Worm (Caenorhabditis elegans) whole organism, L4 larva: Measurements from ENCODE around the gene riok-3.

ENCODE experiments used
- D1046.2 ChIP-seq: fragments of 200-800 bp; sonication (Bioruptor generic); IDR thresholded peaks from 2 replicates; pipeline ENCODE4 v1.3.6; 2022; ENCODE audit warnings: missing genetic modification characterization, missing compliant biosample characterization
- F49E8.2 ChIP-seq: sonication (generic microtip); optimal IDR thresholded peaks from 2 replicates; lab custom pipeline; 2016; ENCODE audit warnings: missing compliant biosample characterization, mild to moderate bottlenecking, missing genetic modification characterization, borderline replicate concordance
- T20F7.1 ChIP-seq: fragments of 200-800 bp; sonication (Bioruptor generic); optimal IDR thresholded peaks from 2 replicates; lab custom pipeline; 2018; ENCODE audit warnings: mild to moderate bottlenecking, missing genetic modification characterization, missing compliant biosample characterization
- Y105C5A.15 ChIP-seq: fragments of 200-800 bp; sonication (Bioruptor generic); IDR thresholded peaks from 2 replicates; pipeline ENCODE4 v1.3.6; 2022; ENCODE audit warnings: missing genetic modification characterization, missing compliant biosample characterization
- Y48G9A.11 ChIP-seq: fragments of 200-800 bp; sonication (Bioruptor generic); IDR thresholded peaks from 2 replicates; pipeline ENCODE4 v1.3.6; 2022; ENCODE audit warnings: missing genetic modification reagents, missing genetic modification characterization, missing compliant biosample characterization
- aha-1 ChIP-seq: fragments of 150-350 bp; peaks from one replicate; lab custom pipeline; 2014; ENCODE audit warnings: missing biosample characterization, missing genetic modification characterization
- arid-1 ChIP-seq: fragments of 200-800 bp; sonication (Bioruptor generic); conservative IDR thresholded peaks from 2 replicates; pipeline ENCODE4 v1.3.6; 2022; ENCODE audit warnings: missing genetic modification reagents, missing genetic modification characterization, missing compliant biosample characterization
- attf-4 ChIP-seq: sonication (generic microtip); optimal IDR thresholded peaks from 3 replicates; lab custom pipeline; 2017; ENCODE audit warnings: missing biosample characterization, missing genetic modification characterization
- ces-1 ChIP-seq: fragments of 150-350 bp; sonication (generic microtip); optimal IDR thresholded peaks from 4 replicates; lab custom pipeline; 2014; ENCODE audit warnings: missing biosample characterization, missing genetic modification reagents, missing genetic modification characterization
- daf-16 ChIP-seq, 3 experiments: sonication (generic microtip); optimal IDR thresholded peaks; 2 replicates each; lab custom pipeline; 2016 to 2017; ENCODE audit warnings: missing genetic modification characterization in 3 of 3, missing genetic modification reagents in 3 of 3, mild to moderate bottlenecking in 2 of 3, missing compliant biosample characterization in 2 of 3, missing biosample characterization in 1 of 3, moderate library complexity in 1 of 3
- dmd-6 ChIP-seq: fragments of 200-800 bp; sonication (Bioruptor generic); IDR thresholded peaks from 2 replicates; pipeline ENCODE4 v1.3.6; 2022; ENCODE audit warnings: missing genetic modification reagents, missing genetic modification characterization, missing compliant biosample characterization
- dmd-8 ChIP-seq: fragments of 200-800 bp; sonication (Bioruptor generic); IDR thresholded peaks from 2 replicates; pipeline ENCODE4 v1.3.6; 2022; ENCODE audit warnings: missing genetic modification characterization, missing compliant biosample characterization
- dmd-9 ChIP-seq: fragments of 200-800 bp; sonication (Bioruptor generic); IDR thresholded peaks from 2 replicates; pipeline ENCODE4 v1.3.6; 2022; ENCODE audit warnings: missing genetic modification reagents, missing genetic modification characterization, missing compliant biosample characterization
- dpl-1 ChIP-seq: fragments of 150-350 bp; optimal IDR thresholded peaks from 2 replicates; lab custom pipeline; 2014; ENCODE audit warnings: missing biosample characterization, missing genetic modification reagents, missing genetic modification characterization
- duxl-1 ChIP-seq: sonication (generic microtip); optimal IDR thresholded peaks from 2 replicates; lab custom pipeline; 2016; ENCODE audit warnings: mild to moderate bottlenecking, missing genetic modification characterization, moderate library complexity, missing compliant biosample characterization; ENCODE audit not compliant: poor library complexity
- dve-1 ChIP-seq: sonication (generic microtip); optimal IDR thresholded peaks from 2 replicates; lab custom pipeline; 2017; ENCODE audit warnings: antibody characterized with exemption, mild to moderate bottlenecking, missing genetic modification characterization, missing compliant biosample characterization; ENCODE audit not compliant: insufficient read depth
- egl-43 ChIP-seq: fragments of 200-800 bp; sonication (Bioruptor generic); IDR thresholded peaks from 2 replicates; pipeline ENCODE4 v1.3.6; 2022; ENCODE audit warnings: missing genetic modification reagents, missing genetic modification characterization, missing compliant biosample characterization
- fkh-10 ChIP-seq: fragments of 150-350 bp; optimal IDR thresholded peaks from 2 replicates; lab custom pipeline; 2014; ENCODE audit warnings: missing biosample characterization, missing genetic modification reagents, missing genetic modification characterization
- fos-1 ChIP-seq: fragments of 150-350 bp; optimal IDR thresholded peaks from 2 replicates; lab custom pipeline; 2014; ENCODE audit warnings: missing biosample characterization, missing genetic modification characterization
- hif-1 ChIP-seq, 2 experiments: sonication (generic microtip); optimal IDR thresholded peaks; 2 replicates each; lab custom pipeline; 2016 to 2017; ENCODE audit warnings: missing compliant biosample characterization in 2 of 2, missing genetic modification characterization in 2 of 2, missing genetic modification reagents in 2 of 2, missing genotype in 2 of 2, mild to moderate bottlenecking in 1 of 2
- hlh-30 ChIP-seq: sonication (generic microtip); optimal IDR thresholded peaks from 2 replicates; lab custom pipeline; 2017; ENCODE audit warnings: antibody characterized with exemption, mild to moderate bottlenecking, missing genetic modification characterization, missing compliant biosample characterization; ENCODE audit not compliant: insufficient read depth
- lin-1 ChIP-seq: fragments of 200-800 bp; sonication (Bioruptor generic); IDR thresholded peaks from 2 replicates; pipeline ENCODE4 v1.3.6; 2022; ENCODE audit warnings: missing genetic modification reagents, missing genetic modification characterization, missing compliant biosample characterization
- lin-15B ChIP-seq: fragments of 150-350 bp; sonication (generic microtip); optimal IDR thresholded peaks from 3 replicates; lab custom pipeline; 2014; ENCODE audit warnings: missing biosample characterization, missing genetic modification characterization
- lin-38 ChIP-seq: fragments of 200-800 bp; sonication (Bioruptor generic); IDR thresholded peaks from 2 replicates; pipeline ENCODE4 v1.3.6; 2022; ENCODE audit warnings: missing genetic modification reagents, missing genetic modification characterization, missing compliant biosample characterization
- lin-39 ChIP-seq: fragments of 150-350 bp; optimal IDR thresholded peaks from 2 replicates; lab custom pipeline; 2014; ENCODE audit warnings: missing biosample characterization, missing genetic modification reagents, missing genetic modification characterization
- lsy-2 ChIP-seq, 2 experiments: fragments of 150-350 bp in 1 of 2; sonication (generic microtip) in 1 of 2; optimal IDR thresholded peaks; 2 replicates each; lab custom pipeline; 2014 to 2017; ENCODE audit warnings: missing biosample characterization in 2 of 2, missing genetic modification characterization in 2 of 2
- mdl-1 ChIP-seq, 2 experiments: fragments of 150-350 bp in 1 of 2; sonication (generic microtip) in 1 of 2; optimal IDR thresholded peaks; 2 replicates each; lab custom pipeline; 2014 to 2017; ENCODE audit warnings: missing biosample characterization in 2 of 2, missing genetic modification characterization in 2 of 2
- mxl-3 ChIP-seq: fragments of 200-800 bp; sonication (Bioruptor generic); optimal IDR thresholded peaks from 2 replicates; lab custom pipeline; 2018; ENCODE audit warnings: mild to moderate bottlenecking, missing genetic modification characterization, missing compliant biosample characterization
- nhr-102 ChIP-seq: sonication (generic microtip); optimal IDR thresholded peaks from 2 replicates; lab custom pipeline; 2016; ENCODE audit warnings: mild to moderate bottlenecking, missing genetic modification characterization, moderate library complexity, missing compliant biosample characterization
- nhr-111 ChIP-seq: fragments of 200-800 bp; sonication (Bioruptor generic); optimal IDR thresholded peaks from 2 replicates; lab custom pipeline; 2018; ENCODE audit warnings: mild to moderate bottlenecking, missing genetic modification characterization, missing compliant biosample characterization
- nhr-28 ChIP-seq: fragments of 150-350 bp; optimal IDR thresholded peaks from 2 replicates; lab custom pipeline; 2014; ENCODE audit warnings: missing biosample characterization, missing genetic modification characterization
- nhr-76 ChIP-seq: fragments of 150-350 bp; optimal IDR thresholded peaks from 2 replicates; lab custom pipeline; 2014; ENCODE audit warnings: missing biosample characterization, missing genetic modification characterization
- nhr-77 ChIP-seq: fragments of 150-350 bp; optimal IDR thresholded peaks from 2 replicates; lab custom pipeline; 2014; ENCODE audit warnings: missing biosample characterization, missing genetic modification characterization
- pha-4 ChIP-seq, 2 experiments: fragments of 150-350 bp in 1 of 2; fragments of 200-800 bp in 1 of 2; sonication (Bioruptor generic) in 1 of 2; IDR thresholded peaks in 1 of 2; optimal IDR thresholded peaks in 1 of 2; 2 replicates each; pipeline versions ENCODE4 v1.3.6 to Lab custom; 2014 to 2022; ENCODE audit warnings: missing genetic modification characterization in 2 of 2, missing genetic modification reagents in 2 of 2, missing biosample characterization in 1 of 2, missing compliant biosample characterization in 1 of 2
- pqm-1 ChIP-seq: sonication (generic microtip); optimal IDR thresholded peaks from 2 replicates; lab custom pipeline; 2017; ENCODE audit warnings: missing biosample characterization, missing genetic modification characterization
- sdz-12 ChIP-seq: fragments of 200-800 bp; sonication (Bioruptor generic); optimal IDR thresholded peaks from 2 replicates; lab custom pipeline; 2018; ENCODE audit warnings: mild to moderate bottlenecking, missing genetic modification characterization, missing compliant biosample characterization
- snpc-1.2 ChIP-seq: fragments of 200-800 bp; sonication (Bioruptor generic); IDR thresholded peaks from 2 replicates; pipeline ENCODE4 v1.3.6; 2022; ENCODE audit warnings: missing genetic modification reagents, missing genetic modification characterization, missing compliant biosample characterization
- snpc-4 ChIP-seq: fragments of 150-350 bp; optimal IDR thresholded peaks from 2 replicates; lab custom pipeline; 2014; ENCODE audit warnings: missing biosample characterization, missing genetic modification characterization
- spr-3 ChIP-seq: fragments of 200-800 bp; sonication (Bioruptor generic); optimal IDR thresholded peaks from 2 replicates; lab custom pipeline; 2018; ENCODE audit warnings: mild to moderate bottlenecking, missing genetic modification characterization, missing compliant biosample characterization
- unc-130 ChIP-seq: sonication (generic microtip); optimal IDR thresholded peaks from 2 replicates; lab custom pipeline; 2016; ENCODE audit warnings: missing genetic modification reagents, missing genetic modification characterization, missing compliant biosample characterization
- unc-62 ChIP-seq, 3 experiments: fragments of 150-350 bp in 1 of 3; sonication (generic microtip); optimal IDR thresholded peaks in 2 of 3; peaks in 1 of 3; 1 replicate in 1 of 3; 2 replicates in 2 of 3; lab custom pipeline; 2014 to 2017; ENCODE audit warnings: missing biosample characterization in 3 of 3, missing genetic modification characterization in 3 of 3, missing genetic modification reagents in 3 of 3, missing genotype in 1 of 3
- zag-1 ChIP-seq: fragments of 150-350 bp; optimal IDR thresholded peaks from 2 replicates; lab custom pipeline; 2014; ENCODE audit warnings: missing biosample characterization, missing genetic modification characterization
- zip-11 ChIP-seq: fragments of 200-800 bp; sonication (Bioruptor generic); IDR thresholded peaks from 2 replicates; pipeline ENCODE4 v1.3.6; 2022; ENCODE audit warnings: missing genetic modification characterization, missing compliant biosample characterization
- zip-2 ChIP-seq: fragments of 150-350 bp; optimal IDR thresholded peaks from 2 replicates; lab custom pipeline; 2014; ENCODE audit warnings: missing biosample characterization, missing genetic modification characterization
- ztf-7 ChIP-seq: fragments of 150-350 bp; optimal IDR thresholded peaks from 2 replicates; lab custom pipeline; 2014; ENCODE audit warnings: missing biosample characterization, missing genetic modification characterization

The riok-3 gene

DNA sequence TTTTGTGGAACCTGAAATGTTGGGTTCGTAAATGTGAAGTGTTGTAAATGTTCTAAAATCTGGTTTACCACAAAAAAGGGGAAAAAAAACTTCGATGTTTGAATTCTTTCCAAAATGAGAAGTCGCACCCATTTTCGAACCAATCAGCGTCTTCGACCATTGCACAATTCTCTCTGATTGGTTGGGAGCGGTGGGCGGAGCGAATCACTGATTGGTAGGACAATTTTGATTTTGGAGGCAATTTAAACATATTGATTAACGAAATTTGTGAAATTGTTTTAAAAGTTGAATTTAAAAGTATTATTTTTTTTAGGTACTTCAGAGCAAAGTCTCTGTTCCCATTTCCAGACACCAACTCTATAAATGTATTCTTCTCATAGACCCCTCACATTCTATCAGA, 15.7 kb downstream of the riok-3 start:
- no peak for TF ChIP-seq arid-1 (GFP tag; lab: Robert Waterston, UW)
- no peak for TF ChIP-seq hlh-30 (tag; lab: Kevin White, UChicago)
- TF ChIP-seq duxl-1 (tag; lab: Kevin White, UChicago): no peak

DNA sequence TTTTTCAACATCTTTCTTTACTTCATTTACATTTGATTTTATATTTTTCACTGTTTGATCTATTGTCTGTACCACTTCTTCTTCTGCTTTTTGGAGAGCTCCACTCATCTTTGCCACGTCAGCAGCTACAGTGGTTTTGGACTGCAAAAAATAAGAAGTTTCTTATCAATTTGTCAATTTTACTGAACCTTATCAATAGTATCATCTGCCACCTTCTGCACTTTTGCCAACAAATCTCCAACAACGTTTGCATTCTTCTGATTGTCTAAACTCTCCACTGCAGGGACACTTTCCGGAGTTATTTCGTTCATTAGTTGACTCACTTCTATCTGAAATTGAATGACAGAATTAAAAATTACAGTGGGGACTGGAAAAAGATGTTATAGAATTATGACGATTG, 18.0 kb downstream of the riok-3 start:
- TF ChIP-seq nhr-77 (tag; lab: Kevin White, UChicago) (peak; percentile 17), nhr-28 (tag; lab: Kevin White, UChicago) (peak; percentile 40), dmd-6 (GFP tag; lab: Robert Waterston, UW) (peak; percentile 74), pqm-1 (peak; percentile 88), dmd-8 (GFP tag; lab: Robert Waterston, UW) (no peak), daf-16 (GFP tag; optimal IDR thresholded peaks at IDR 0.05; lab: Kevin White, UChicago) (no peak), daf-16 (tag; optimal IDR thresholded peaks at IDR 0.05; lab: Kevin White, UChicago) (peak; percentile 33), lin-38 (0 out of 2 replicates have a peak, but pooled peaks have one; percentile 31), snpc-1.2 (GFP tag; lab: Robert Waterston, UW) (no peak), lsy-2 (tag; optimal IDR thresholded peaks at IDR 0.05; lab: Kevin White, UChicago) (peak in 1 of 2 experiments; percentile 10), dve-1 (tag; lab: Kevin White, UChicago) (peak; percentile 54), zip-11 (GFP tag; lab: Robert Waterston, UW) (no peak), T20F7.1 (peak; percentile 5)

DNA sequence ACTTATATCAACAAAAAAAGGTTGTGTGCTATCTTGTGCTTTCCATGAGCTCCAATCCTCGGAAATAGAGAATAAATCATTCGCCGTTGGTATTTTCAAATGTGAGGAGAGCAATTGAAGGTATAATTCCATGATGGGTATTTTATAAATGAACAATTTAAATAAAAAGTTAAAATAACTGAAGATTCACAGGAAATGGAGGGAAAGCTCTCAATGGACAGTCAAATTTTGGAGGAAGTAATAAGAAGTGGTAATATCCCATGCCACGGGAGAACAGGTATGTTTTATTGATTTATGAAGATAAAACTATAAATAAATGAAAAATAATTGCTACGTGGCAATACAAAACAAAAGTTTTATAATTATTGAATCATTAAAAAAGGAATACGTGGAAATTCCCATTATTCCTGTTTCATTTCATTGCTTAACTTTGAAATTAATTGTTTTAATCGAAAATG, 21.6 kb downstream of the riok-3 start:
- no peak for TF ChIP-seq nhr-28 (tag; lab: Kevin White, UChicago)
- TF ChIP-seq nhr-76 (tag; lab: Kevin White, UChicago): no peak
- TF ChIP-seq mdl-1 (tag; optimal IDR thresholded peaks at IDR 0.05; lab: Kevin White, UChicago): no peak
- TF ChIP-seq T20F7.1: peak; percentile 47
- TF ChIP-seq D1046.2: no peak
- no peak for TF ChIP-seq dmd-9 (GFP tag; lab: Robert Waterston, UW)
- TF ChIP-seq zag-1 (tag; lab: Kevin White, UChicago): no peak
- TF ChIP-seq pha-4 (GFP tag; IDR thresholded peaks at IDR 0.05; lab: Robert Waterston, UW): 0 out of 2 replicates have a peak, but pooled peaks have one; percentile 4
- no peak for TF ChIP-seq pha-4 (tag; optimal IDR thresholded peaks at IDR 0.05; lab: Kevin White, UChicago)
- no peak for TF ChIP-seq mxl-3
- no peak for TF ChIP-seq fkh-10 (GFP tag; lab: Kevin White, UChicago)
- no peak for TF ChIP-seq unc-62 (GFP tag; optimal IDR thresholded peaks at IDR 0.05 in 1 of 2; lab: Kevin White, UChicago)
- no peak for TF ChIP-seq unc-62 (tag; optimal IDR thresholded peaks at IDR 0.05; lab: Kevin White, UChicago)
- no peak for TF ChIP-seq nhr-77 (tag; lab: Kevin White, UChicago)
- TF ChIP-seq zip-2 (tag; lab: Kevin White, UChicago): no peak
- no peak for TF ChIP-seq lin-15B (tag; lab: Kevin White, UChicago)
- no peak for TF ChIP-seq unc-130 (GFP tag; lab: Kevin White, UChicago)
- TF ChIP-seq ztf-7 (tag; lab: Kevin White, UChicago): no peak
- TF ChIP-seq lin-39 (tag; lab: Kevin White, UChicago): no peak
- peak; percentile 51 for TF ChIP-seq nhr-111
- TF ChIP-seq aha-1 (tag; lab: Kevin White, UChicago): peak; percentile 26
- TF ChIP-seq egl-43: no peak
- TF ChIP-seq nhr-102 (tag; lab: Kevin White, UChicago): peak; percentile 73
- TF ChIP-seq lsy-2 (tag; optimal IDR thresholded peaks at IDR 0.05; lab: Kevin White, UChicago): peak in 1 of 2 experiments; percentile 50
- TF ChIP-seq F49E8.2 (tag; lab: Kevin White, UChicago): no peak
- TF ChIP-seq dmd-6 (GFP tag; lab: Robert Waterston, UW): no peak
- TF ChIP-seq snpc-4: no peak
- no peak for TF ChIP-seq hif-1 (tag; optimal IDR thresholded peaks at IDR 0.05; lab: Kevin White, UChicago)
- TF ChIP-seq fos-1 (tag; lab: Kevin White, UChicago): peak; percentile 51
- TF ChIP-seq ces-1 (GFP tag; lab: Kevin White, UChicago): no peak
- TF ChIP-seq Y105C5A.15 (GFP tag; lab: Robert Waterston, UW): 0 out of 2 replicates have a peak, but pooled peaks have one; percentile 7
- TF ChIP-seq sdz-12 (GFP tag; lab: Kevin White, UChicago): peak; percentile 76
- TF ChIP-seq spr-3 (GFP tag; lab: Kevin White, UChicago): peak; percentile 40
- no peak for TF ChIP-seq Y48G9A.11 (GFP tag; lab: Robert Waterston, UW)
- TF ChIP-seq lin-1 (GFP tag; lab: Robert Waterston, UW): no peak
- no peak for TF ChIP-seq dpl-1
- TF ChIP-seq attf-4: no peak
